Fruit fly (Drosophila melanogaster) ovary, adult (tissue): ENCODE results near the gene Tyler.

Experiments used
- CG17801 ChIP-seq: fragments of 200-800 bp; optimal IDR thresholded peaks from 2 replicates; lab custom pipeline; 2019; ENCODE audit warnings: missing biosample characterization, mild to moderate bottlenecking, missing genetic modification characterization, moderate library complexity; ENCODE audit not compliant: partially characterized antibody

Gene Tyler

DNA sequence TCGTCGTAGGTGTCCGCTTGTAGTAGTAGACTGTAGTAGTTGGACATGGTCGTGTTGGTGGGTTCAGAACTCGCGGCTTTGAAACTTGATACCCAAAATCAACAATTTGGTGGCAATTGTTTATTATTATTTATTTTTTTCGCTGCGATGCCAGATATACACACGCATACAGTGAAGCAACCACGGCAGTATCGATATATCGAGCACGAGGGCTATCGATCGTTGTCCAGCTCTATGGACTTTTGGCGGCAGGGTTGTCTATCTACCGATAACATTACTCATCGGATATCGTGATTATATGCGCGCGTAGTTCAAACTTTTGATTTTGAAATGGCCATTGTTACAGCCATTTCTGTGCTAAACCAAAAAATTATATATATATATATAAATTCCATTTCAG, 9.7 kb upstream of the Tyler start, which contains the start of gene CG14220:
Gene CG14220, minus strand, starts transcription at position 208 of the 400 bp plus-strand sequence.
- peak; percentile 69 for TF ChIP-seq CG17801

DNA sequence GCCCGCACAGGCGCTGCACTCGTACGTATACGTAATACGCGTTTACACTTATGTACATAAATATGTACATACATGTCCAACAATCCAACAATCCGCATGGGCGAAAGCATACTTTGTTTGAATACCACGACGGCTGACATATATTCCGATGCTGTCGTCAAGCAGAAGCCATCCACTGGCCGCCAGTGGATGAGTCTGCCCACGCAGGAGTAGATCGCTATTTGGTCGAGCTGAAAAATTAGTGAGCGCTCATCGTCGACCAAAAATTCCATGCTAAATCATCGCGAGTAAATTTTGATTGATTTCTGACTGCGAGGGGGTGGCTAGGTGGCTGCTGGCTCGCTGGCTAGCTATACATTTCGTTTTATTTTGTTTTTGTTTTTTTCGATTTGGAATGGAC, 8.8 kb upstream of the Tyler start:
- TF ChIP-seq CG17801: no peak

DNA sequence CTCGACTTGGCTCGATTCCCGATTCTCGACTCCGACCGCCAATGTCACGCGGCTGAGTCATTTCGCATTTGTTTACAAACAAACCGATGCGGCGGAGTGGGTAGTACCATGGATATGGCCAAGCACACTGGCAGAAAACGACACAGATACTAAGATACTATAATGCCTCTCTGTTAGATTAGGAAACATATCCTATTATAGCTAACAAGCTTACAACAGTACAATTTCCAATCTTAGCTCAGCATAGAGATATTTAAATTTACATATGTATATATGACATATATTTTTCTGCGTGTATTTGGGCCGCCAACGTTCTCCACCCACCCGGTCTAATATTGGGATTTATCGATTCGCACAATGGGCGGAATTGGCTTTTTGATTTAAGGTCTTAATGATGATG, 7.4 kb upstream of the Tyler start:
- TF ChIP-seq CG17801: no peak

DNA sequence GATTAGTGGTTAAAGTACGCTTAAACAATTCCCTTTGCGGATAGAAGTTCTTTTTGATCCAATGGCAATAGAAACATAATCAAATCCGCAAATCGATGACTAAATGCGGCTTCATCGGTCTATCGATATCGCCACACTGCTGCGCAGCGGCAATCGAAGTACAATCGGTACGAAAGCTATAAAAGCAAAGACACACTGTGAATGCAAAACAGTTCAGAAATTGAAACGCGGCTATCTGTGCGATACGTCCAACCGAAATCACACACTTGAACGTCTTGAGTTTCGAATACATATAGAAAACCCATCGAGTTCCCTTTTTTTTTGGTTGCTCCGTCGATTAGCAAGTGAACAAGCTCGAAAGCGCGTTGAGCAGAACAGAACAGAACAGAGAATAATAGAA, 6.3 kb upstream of the Tyler start, which contains the start of gene CG14207:
Gene CG14207, plus strand, starts transcription at position 203 of the 400 bp plus-strand sequence.
- no peak for TF ChIP-seq CG17801

DNA sequence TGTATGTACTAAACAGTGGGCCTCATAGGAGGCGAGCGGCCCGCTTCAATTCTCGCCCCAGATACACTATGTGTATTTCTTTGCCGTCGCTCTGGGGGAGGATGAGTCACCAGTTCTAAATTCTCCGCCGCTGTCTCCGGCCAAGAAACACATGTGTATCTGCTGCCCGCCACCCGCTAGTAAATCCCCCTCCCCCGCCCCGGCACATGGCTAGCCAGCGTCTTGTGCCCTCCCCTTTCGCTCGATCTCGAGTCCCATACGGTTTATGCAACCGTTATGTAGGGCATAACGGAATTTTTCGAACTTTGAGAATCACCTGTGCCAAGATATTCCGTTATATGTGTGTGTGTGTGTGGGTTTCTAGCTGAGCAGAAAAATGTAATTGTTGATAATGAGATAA, 5.4 kb upstream of the Tyler start:
- TF ChIP-seq CG17801: no peak

DNA sequence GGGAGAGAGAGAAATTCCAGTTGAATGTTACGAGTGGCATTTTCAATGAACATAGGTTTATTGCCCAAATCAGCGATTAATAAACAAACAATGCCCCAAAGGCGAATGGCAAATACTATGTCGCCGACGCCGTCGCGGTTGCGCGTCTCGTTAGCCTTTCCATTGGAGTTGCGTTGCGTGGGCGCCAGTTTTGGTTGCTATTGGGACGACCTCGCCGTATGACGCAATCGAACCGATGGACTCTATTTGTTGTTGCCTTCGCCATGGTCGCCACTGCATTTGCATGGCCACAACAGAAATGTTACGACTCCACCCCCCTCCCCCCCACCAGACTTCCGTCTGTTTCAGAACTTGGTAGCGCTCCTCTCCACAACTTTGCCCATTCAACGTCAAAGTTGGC, 4.8 kb upstream of the Tyler start:
- TF ChIP-seq CG17801: no peak

DNA sequence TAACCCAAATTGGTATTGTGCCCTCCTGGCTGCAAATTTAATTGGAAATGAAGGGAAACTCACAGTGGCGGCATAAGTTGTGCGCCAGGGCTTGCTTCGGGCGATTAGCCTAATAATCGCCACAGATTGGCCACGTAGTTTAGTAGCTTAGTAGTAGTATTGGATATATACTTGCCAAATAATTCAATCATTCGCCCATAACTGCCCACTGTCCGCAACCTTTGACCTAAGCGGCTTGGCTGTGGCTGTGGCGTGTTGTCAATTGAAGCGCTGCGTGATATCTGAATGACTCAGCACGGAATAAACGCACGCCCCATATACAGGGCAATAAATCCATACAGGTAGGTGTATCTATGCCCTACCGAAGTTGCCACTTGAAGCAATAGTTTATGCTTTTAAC, 4.4 kb upstream of the Tyler start:
- TF ChIP-seq CG17801: no peak

DNA sequence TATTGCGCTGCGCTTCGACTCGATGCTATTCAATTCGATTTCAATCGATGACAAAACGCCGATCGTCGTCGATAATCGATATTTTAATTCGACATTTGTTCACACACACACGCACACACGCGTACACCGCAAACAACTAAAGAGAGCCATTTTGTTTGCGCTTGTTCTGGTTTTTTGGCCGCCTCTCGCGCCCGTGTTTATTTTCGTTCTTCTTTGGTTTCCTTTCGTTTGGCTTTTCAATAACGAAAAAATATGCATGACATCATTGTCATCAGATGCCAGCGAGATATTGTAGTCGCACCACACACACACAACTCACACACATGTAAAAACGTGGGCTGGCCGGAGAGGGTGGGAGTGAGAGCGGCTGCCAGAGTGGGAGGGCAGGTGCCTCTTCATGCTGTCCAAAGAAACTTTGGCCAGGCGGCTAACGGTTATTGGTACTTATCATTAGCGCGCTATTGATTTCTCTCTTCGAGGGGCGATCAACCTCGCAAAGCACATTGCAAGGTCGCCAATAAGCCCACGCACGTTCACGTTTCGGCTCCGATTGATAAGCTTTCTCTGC, 3.2 kb upstream of the Tyler start:
- no peak for TF ChIP-seq CG17801

DNA sequence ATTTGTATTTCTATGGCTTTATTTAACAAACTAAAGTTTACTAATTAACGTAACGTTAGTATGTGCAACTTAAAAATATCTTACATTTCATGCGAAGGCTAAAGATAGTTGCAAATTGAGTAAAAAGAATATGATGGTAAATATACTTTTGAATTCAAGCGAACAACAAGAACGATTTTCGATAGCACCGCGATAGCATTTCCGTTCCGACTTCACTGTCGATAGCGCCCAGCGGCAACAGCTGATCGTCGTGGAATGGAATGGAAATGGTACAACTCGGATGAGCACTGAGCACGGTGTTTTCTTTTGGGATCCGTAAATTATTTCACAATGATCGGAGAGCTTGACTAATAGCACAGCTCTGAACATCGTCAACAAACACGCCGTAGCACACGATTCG, 2.1 kb downstream of the Tyler start:
- peak; percentile 85 for TF ChIP-seq CG17801

DNA sequence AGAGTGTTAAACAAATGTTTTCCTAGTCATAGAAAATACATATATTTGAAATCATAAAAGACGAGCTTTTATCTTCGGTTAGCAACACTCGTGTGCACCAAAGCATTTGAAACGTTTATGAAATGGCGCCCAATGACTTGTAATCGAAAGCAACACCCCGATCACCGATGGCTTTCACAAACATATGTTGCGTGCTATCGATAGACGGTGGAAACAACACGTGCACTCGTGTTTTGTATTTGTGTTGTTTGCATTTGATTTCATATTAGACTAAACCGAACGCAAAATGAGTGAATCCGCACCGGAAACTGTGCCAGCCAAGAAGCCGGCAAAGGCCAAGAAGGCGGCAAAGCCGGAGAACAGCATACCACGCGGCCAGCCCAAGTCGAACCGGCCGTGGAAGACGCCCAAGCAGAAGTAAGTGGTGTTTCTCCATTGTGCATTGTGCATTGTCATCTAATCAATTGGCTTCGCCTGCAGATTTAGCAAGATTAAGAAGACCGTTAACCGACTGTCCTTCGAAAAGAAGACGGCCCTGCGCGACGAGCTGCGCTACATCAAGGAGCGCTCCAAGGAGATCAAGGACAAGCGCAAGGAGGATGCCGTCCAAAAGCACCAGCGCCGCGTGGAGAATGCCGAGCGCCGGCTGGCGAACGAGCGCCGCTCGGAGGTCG, 4.8 kb downstream of the Tyler start, which contains the start of gene CG14210:
Gene CG14210, plus strand, starts transcription at position 207 of the 674 bp plus-strand sequence.
- no peak for TF ChIP-seq CG17801

DNA sequence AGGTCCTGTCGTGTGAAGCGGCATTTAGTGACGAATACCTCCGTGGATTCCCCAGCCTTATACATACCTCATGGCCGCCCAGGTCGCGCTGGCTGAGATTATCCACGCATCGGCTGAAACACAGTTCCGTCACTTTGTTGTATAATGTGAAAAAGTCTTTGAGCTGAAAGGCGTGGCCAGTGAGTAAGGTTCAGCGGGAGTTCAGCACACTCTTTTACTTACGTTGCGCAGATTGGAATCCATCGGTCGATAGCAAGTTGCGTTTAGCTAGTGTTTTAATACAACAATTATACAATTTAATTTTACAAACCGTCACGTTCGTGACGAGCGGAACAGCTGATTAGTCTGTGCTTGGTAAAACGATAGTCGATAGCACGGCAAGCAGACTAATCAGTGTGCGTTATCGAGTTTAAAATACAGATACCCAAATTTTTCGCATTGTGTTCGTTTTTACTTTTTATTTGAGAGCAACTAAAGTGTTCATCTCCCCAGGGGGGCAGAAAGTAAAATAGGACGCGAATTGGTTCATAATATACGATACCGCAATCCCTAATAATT, 6.9 kb downstream of the Tyler start, which contains the start of the genes Pstk and Tim9b:
Gene Pstk, minus strand, starts transcription at position 355 of the 558 bp plus-strand sequence.
Gene Tim9b, minus strand, starts transcription at position 355 of the 558 bp plus-strand sequence.
- no peak for TF ChIP-seq CG17801

DNA sequence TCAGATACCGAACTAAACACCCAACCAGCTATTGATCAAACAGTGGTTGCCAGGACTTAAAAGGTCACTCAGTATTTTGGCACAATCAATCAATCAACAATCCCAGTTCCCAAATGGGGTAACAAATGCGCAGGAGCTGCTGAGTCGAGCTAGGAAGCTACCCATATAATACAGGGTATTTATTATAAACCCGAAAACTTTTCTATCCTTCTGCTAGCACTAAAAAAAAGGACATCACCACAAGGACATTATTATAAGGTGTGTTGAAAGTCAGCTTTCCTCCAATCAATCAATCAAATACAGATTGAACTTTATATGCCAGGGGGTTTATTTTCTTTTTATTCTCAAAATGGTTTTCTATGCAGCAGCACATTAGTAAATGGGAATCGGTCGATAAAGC, 9.8 kb downstream of the Tyler start, which contains the start of gene CG14221:
Gene CG14221, minus strand, starts transcription at position 101 of the 400 bp plus-strand sequence.
- TF ChIP-seq CG17801: no peak

DNA sequence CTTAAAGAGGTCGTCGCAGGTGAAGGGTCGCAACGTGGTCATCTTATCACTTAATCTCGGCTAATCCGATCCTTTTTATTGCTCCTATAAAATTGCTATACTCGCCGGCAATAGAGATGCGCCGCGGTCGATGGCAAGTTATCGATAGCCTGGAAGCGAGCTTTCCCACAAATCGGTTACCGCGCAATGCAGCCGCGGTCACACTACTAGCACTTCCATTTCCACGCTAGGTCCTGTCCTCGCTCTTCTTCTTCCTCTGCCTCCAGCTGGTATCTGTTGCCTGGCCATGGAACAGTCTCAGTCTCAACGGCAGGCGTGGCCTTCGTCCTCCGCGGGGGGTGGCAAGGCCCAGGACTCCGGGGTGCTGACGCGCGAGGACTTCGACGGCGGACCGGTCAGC, 11.6 kb downstream of the Tyler start, which contains the start of the genes Naa20A and MKP-4:
Gene Naa20A, minus strand, starts transcription at position 151 of the 400 bp plus-strand sequence.
Gene MKP-4, plus strand, starts transcription at position 191 of the 400 bp plus-strand sequence.
- no peak for TF ChIP-seq CG17801

DNA sequence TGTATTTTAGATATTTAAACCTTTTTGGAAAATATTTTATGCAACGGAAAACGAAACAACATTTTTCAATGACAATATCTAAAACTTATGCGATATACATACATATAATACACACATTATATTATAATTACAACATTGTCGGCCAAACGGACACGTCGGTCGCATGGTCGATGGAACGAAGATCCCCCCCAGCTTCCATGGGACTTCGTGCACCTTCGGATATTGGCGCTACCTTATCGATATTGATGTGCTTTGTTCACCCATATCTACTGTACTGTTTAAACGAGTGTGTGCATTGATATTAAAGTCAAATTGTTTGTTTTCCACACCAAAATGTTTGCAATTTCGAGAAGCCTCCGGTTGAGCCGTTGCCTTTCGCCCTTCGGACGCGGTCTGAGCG, 14.1 kb downstream of the Tyler start, which contains the start of gene CG14212:
Gene CG14212, plus strand, starts transcription at position 301 of the 400 bp plus-strand sequence.
- no peak for TF ChIP-seq CG17801

DNA sequence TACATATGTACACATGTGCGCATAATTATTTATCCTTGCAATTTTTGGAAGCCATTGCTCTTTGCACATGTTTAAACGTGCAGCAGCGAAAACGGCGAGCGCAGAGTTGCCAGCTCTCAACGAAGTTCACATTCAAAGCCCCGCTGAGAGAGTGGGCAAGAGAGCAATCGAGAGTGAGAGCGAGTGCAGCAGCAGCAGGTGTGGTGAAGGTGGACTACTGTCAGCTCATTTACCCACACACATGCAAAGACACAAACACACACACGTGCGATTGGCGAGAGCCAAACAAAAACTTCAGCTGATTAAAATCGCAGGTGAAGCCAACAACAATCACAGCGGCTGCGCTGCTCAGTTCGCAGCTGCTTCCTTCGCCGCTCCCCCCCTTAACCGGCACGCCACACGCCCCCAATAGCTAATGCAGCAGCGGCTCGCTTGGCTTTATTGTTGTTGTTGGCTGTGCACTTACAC, 20.1 kb downstream of the Tyler start:
- TF ChIP-seq CG17801: peak; percentile 35

DNA sequence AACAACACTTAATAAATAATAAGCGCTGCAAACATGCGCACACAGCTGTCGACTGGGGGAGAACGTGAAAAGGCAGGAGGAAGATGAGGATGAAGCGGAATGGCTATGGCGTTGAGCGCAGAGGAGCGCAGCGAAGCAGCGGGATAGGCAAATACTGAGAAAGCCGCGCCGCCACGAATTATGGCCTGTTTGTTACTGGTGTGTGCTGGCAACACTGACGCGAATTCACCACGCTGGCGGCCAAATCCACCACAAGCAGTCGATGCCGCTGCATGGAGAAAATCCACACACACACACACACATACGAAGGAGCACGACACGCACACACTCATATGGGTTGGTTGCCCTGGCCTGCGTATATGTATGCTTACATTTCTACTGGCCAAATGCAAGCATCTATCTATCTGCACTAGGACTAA, 25.7 kb downstream of the Tyler start:
- no peak for TF ChIP-seq CG17801
